Worm (Caenorhabditis elegans): ENCODE data around the gene C46C2.7.
A peak's percentile ranks its signal among the peaks of the same experiment; 100 is the strongest.

Gene C46C2.7

DNA sequence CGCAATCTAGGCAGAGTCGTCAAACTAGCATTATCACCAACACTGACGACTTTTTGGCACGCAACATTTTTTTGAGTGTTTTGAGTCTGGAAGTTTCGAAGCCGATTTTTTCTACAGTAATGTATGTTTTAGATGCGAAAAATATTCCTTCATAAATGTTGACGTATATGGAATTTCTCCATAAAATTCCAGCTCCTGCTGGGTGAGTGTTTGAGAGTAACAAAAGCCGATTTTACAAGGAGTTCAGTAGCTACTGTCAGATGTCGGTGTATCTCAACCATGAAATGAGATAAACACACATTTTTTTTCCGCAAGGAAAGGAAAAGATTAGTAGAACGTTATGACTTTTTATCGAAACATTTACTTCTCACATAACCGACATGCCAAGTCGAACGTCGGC, 20.2 kb downstream of the C46C2.7 start:
- no peak for TF ChIP-seq R02D3.7 (tag; optimal IDR thresholded peaks at IDR 0.05)
- no peak for TF ChIP-seq pha-4 (tag; optimal IDR thresholded peaks at IDR 0.05)
- TF ChIP-seq ceh-82 (tag; optimal IDR thresholded peaks at IDR 0.05) = no peak
- no peak for TF ChIP-seq ceh-16 (tag; optimal IDR thresholded peaks at IDR 0.05)
- no peak for TF ChIP-seq jun-1 (tag; optimal IDR thresholded peaks at IDR 0.05)
- TF ChIP-seq snpc-4 (tag; optimal IDR thresholded peaks at IDR 0.05) = no peak
- no peak for TF ChIP-seq nhr-77 (tag; optimal IDR thresholded peaks at IDR 0.05)
- TF ChIP-seq elt-3 (tag; optimal IDR thresholded peaks at IDR 0.05) = no peak
- TF ChIP-seq ZK546.5 (tag; optimal IDR thresholded peaks at IDR 0.05) = no peak

DNA sequence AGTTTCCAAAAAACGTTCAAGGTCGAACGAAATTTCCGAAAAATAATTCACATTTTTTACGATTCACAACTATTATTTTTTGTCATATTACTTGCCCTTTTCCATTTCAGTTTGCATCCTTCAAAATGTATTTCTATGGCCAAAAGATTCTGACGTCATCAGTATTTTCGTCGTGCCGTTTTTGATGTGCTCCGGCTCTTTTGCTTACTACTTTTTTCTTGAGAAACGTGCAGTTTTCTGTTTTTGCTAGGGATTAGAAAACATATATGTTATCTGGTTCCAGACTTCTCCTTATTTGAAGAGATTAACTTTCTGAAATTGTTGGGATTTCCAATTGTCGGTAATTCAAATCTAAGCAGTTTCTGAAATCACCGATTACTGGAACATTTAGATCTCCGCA, 21.2 kb downstream of the C46C2.7 start:
- peak; percentile 14 for TF ChIP-seq nfya-1 (tag; optimal IDR thresholded peaks at IDR 0.05; ENCODE audit: insufficient read depth)
- TF ChIP-seq jun-1 (tag; optimal IDR thresholded peaks at IDR 0.05) = no peak

DNA sequence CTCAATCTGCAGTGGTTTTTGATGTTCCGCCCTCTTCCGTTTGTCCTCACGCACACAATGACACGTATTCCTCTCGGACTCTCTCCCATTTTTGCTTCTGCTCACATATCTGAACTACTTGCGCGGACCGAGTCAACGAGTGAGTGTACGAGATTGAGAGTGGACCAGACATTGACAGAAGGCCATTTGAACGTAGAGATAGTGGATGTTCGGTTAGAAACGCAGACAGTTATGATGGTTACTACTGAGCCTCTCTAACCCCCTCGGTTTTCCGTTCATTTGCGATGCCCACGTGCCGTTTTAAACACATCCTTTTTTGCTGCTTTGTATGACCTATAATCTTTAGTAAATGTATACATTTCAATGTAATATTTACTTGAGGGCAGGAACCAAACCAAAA, 21.8 kb downstream of the C46C2.7 start:
- TF ChIP-seq ama-1 (optimal IDR thresholded peaks at IDR 0.05) = peak; percentile 52
- peak; percentile 75 for TF ChIP-seq egl-5 (tag; optimal IDR thresholded peaks at IDR 0.05)
- peak; percentile 86 for TF ChIP-seq lin-39 (tag; optimal IDR thresholded peaks at IDR 0.05)
- no peak for TF ChIP-seq ZK546.5 (tag; optimal IDR thresholded peaks at IDR 0.05)
- TF ChIP-seq snpc-4 (tag; optimal IDR thresholded peaks at IDR 0.05) = peak; percentile 22
- TF ChIP-seq ceh-16 (tag; optimal IDR thresholded peaks at IDR 0.05) = no peak
- no peak for TF ChIP-seq unc-39 (tag; optimal IDR thresholded peaks at IDR 0.05)
- TF ChIP-seq R02D3.7 (tag; optimal IDR thresholded peaks at IDR 0.05) = no peak
- TF ChIP-seq nhr-28 (tag; optimal IDR thresholded peaks at IDR 0.05) = no peak
- no peak for TF ChIP-seq nhr-11 (tag; optimal IDR thresholded peaks at IDR 0.05)
- TF ChIP-seq nhr-77 (tag; optimal IDR thresholded peaks at IDR 0.05) = no peak
- TF ChIP-seq elt-3 (tag; optimal IDR thresholded peaks at IDR 0.05) = no peak
- TF ChIP-seq nhr-43 (tag; optimal IDR thresholded peaks at IDR 0.05; ENCODE audit: poor library complexity, severe bottlenecking) = no peak
- peak; percentile 16 for TF ChIP-seq lin-15B (tag; optimal IDR thresholded peaks at IDR 0.05)
- TF ChIP-seq nhr-237 (tag; optimal IDR thresholded peaks at IDR 0.05) = no peak
- TF ChIP-seq fkh-10 (GFP tag; optimal IDR thresholded peaks at IDR 0.05) = peak; percentile 34
- TF ChIP-seq nhr-25 (tag; optimal IDR thresholded peaks at IDR 0.05) = no peak
- TF ChIP-seq sea-2 (GFP tag; optimal IDR thresholded peaks at IDR 0.05) = no peak
- TF ChIP-seq pha-4 (tag; optimal IDR thresholded peaks at IDR 0.05) = peak; percentile 52
- no peak for TF ChIP-seq nhr-76 (tag; optimal IDR thresholded peaks at IDR 0.05)
- TF ChIP-seq ceh-9 (tag; optimal IDR thresholded peaks at IDR 0.05) = no peak
- peak; percentile 62 for TF ChIP-seq mdl-1 (tag; optimal IDR thresholded peaks at IDR 0.05)
- TF ChIP-seq fkh-2 (tag; optimal IDR thresholded peaks at IDR 0.05) = no peak
- TF ChIP-seq daf-12 (tag; optimal IDR thresholded peaks at IDR 0.05) = no peak
- peak; percentile 4 for TF ChIP-seq nhr-23 (tag; optimal IDR thresholded peaks at IDR 0.05)
- TF ChIP-seq hmg-11 (tag; optimal IDR thresholded peaks at IDR 0.05) = peak; percentile 70
- TF ChIP-seq zag-1 (tag; optimal IDR thresholded peaks at IDR 0.05) = no peak
- TF ChIP-seq nfya-1 (tag; optimal IDR thresholded peaks at IDR 0.05; ENCODE audit: insufficient read depth) = peak; percentile 63
- no peak for TF ChIP-seq skn-1 (tag; optimal IDR thresholded peaks at IDR 0.05)
- no peak for TF ChIP-seq nhr-12 (tag; optimal IDR thresholded peaks at IDR 0.05)
- no peak for TF ChIP-seq lsy-12 (tag; optimal IDR thresholded peaks at IDR 0.05)
- TF ChIP-seq jun-1 (tag; optimal IDR thresholded peaks at IDR 0.05) = no peak
- TF ChIP-seq ceh-28 (tag; optimal IDR thresholded peaks at IDR 0.05) = no peak
- no peak for TF ChIP-seq ztf-11 (tag; optimal IDR thresholded peaks at IDR 0.05)

DNA sequence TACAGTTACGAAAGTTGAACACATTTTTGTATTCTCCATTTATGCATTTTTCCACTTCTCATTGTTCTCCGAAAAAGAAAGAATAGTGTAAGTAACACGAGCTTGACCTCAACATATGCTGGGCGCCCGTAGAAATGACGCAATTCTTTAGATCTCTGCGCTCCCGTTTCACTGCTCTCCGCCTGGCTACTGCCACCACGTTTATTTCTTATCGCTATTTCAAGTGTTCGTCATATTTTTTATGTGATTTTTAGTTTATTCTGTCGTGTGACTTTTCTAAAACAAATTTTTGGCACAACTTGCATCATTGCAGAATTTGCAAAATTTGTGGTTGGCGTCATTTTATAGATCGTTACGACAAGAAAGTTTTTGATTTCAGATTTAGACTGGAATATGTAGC, 22.3 kb downstream of the C46C2.7 start:
- TF ChIP-seq unc-62 (GFP tag; optimal IDR thresholded peaks at IDR 0.05) (no peak), nhr-23 (tag; optimal IDR thresholded peaks at IDR 0.05) (no peak), ZK546.5 (tag; optimal IDR thresholded peaks at IDR 0.05) (no peak), elt-2 (tag; optimal IDR thresholded peaks at IDR 0.05) (peak; percentile 70), lin-39 (tag; optimal IDR thresholded peaks at IDR 0.05) (no peak), pqm-1 (tag; optimal IDR thresholded peaks at IDR 0.05) (peak; percentile 25)
